Worm (Caenorhabditis elegans) whole organism, mixed stage, embryonic: ENCODE data around the gene C56C10.4.

Source experiments
- bed-3 ChIP-seq: fragments of 200-800 bp; sonication (Bioruptor generic); optimal IDR thresholded peaks from 3 replicates; lab custom pipeline; 2018; ENCODE audit warnings: mild to moderate bottlenecking, missing genetic modification characterization, moderate library complexity, missing compliant biosample characterization
- blmp-1 ChIP-seq: fragments of 150-350 bp; optimal IDR thresholded peaks from 2 replicates; lab custom pipeline; 2014; ENCODE audit warnings: missing biosample characterization, missing genetic modification characterization
- ceh-39 ChIP-seq: fragments of 150-350 bp; optimal IDR thresholded peaks from 2 replicates; lab custom pipeline; 2014; ENCODE audit warnings: missing biosample characterization, missing genetic modification characterization
- ceh-43 ChIP-seq: fragments of 200-800 bp; sonication (Bioruptor generic); optimal IDR thresholded peaks from 2 replicates; lab custom pipeline; 2018; ENCODE audit warnings: mild to moderate bottlenecking, missing genetic modification characterization, moderate library complexity, missing compliant biosample characterization
- ceh-83 ChIP-seq: fragments of 200-800 bp; sonication (Bioruptor generic); optimal IDR thresholded peaks from 2 replicates; lab custom pipeline; 2018; ENCODE audit warnings: mild to moderate bottlenecking, missing genetic modification characterization, missing compliant biosample characterization
- ces-1 ChIP-seq: fragments of 150-350 bp; optimal IDR thresholded peaks from 2 replicates; lab custom pipeline; 2014; ENCODE audit warnings: missing biosample characterization, missing genetic modification reagents, missing genetic modification characterization
- cnd-1 ChIP-seq: fragments of 200-800 bp; sonication (Bioruptor generic); optimal IDR thresholded peaks from 2 replicates; lab custom pipeline; 2018; ENCODE audit warnings: mild to moderate bottlenecking, missing genetic modification characterization, missing compliant biosample characterization
- drap-1 ChIP-seq: fragments of 200-800 bp; sonication (Bioruptor generic); optimal IDR thresholded peaks from 3 replicates; lab custom pipeline; 2018; ENCODE audit warnings: mild to moderate bottlenecking, missing genetic modification characterization, missing compliant biosample characterization
- elt-1 ChIP-seq: sonication (generic microtip); optimal IDR thresholded peaks from 2 replicates; lab custom pipeline; 2017; ENCODE audit warnings: missing genetic modification characterization, mild to moderate bottlenecking, missing compliant biosample characterization, antibody characterized with exemption, moderate library complexity, borderline replicate concordance; ENCODE audit not compliant: insufficient read depth
- flh-1 ChIP-seq: fragments of 200-800 bp; sonication (Bioruptor generic); optimal IDR thresholded peaks from 2 replicates; lab custom pipeline; 2018; ENCODE audit warnings: mild to moderate bottlenecking, missing genetic modification characterization, moderate library complexity, missing compliant biosample characterization
- ham-2 ChIP-seq: fragments of 200-800 bp; sonication (Bioruptor generic); optimal IDR thresholded peaks from 2 replicates; lab custom pipeline; 2018; ENCODE audit warnings: mild to moderate bottlenecking, missing genetic modification characterization, missing compliant biosample characterization
- hlh-1 ChIP-seq: fragments of 150-350 bp; optimal IDR thresholded peaks from 2 replicates; lab custom pipeline; 2014; ENCODE audit warnings: missing biosample characterization, missing genetic modification reagents, missing genetic modification characterization
- lin-13 ChIP-seq: fragments of 150-350 bp; optimal IDR thresholded peaks from 2 replicates; lab custom pipeline; 2014; ENCODE audit warnings: missing biosample characterization, missing genetic modification characterization
- lin-32 ChIP-seq: fragments of 200-800 bp; sonication (Bioruptor generic); optimal IDR thresholded peaks from 2 replicates; lab custom pipeline; 2018; ENCODE audit warnings: mild to moderate bottlenecking, missing genetic modification characterization, missing compliant biosample characterization
- mab-5 ChIP-seq: fragments of 150-350 bp; optimal IDR thresholded peaks from 2 replicates; lab custom pipeline; 2014; ENCODE audit warnings: missing biosample characterization, missing genetic modification characterization
- mls-2 ChIP-seq: sonication (generic microtip); optimal IDR thresholded peaks from 2 replicates; lab custom pipeline; 2016; ENCODE audit warnings: mild to moderate bottlenecking, missing genetic modification characterization, moderate library complexity, missing compliant biosample characterization
- nhr-12 ChIP-seq: fragments of 150-350 bp; optimal IDR thresholded peaks from 2 replicates; lab custom pipeline; 2014; ENCODE audit warnings: missing biosample characterization, missing genetic modification characterization
- nhr-2 ChIP-seq: fragments of 150-350 bp; optimal IDR thresholded peaks from 2 replicates; lab custom pipeline; 2014; ENCODE audit warnings: missing biosample characterization, missing genetic modification characterization
- nhr-28 ChIP-seq: fragments of 150-350 bp; optimal IDR thresholded peaks from 2 replicates; lab custom pipeline; 2014; ENCODE audit warnings: missing biosample characterization, missing genetic modification characterization
- nhr-76 ChIP-seq: sonication (generic microtip); optimal IDR thresholded peaks from 2 replicates; lab custom pipeline; 2017; ENCODE audit warnings: missing biosample characterization, missing genetic modification characterization
- pha-4 ChIP-seq: fragments of 150-350 bp; optimal IDR thresholded peaks from 2 replicates; lab custom pipeline; 2018; ENCODE audit warnings: missing biosample characterization, missing genetic modification reagents, missing genetic modification characterization
- sem-2 ChIP-seq: fragments of 200-800 bp; sonication (Bioruptor generic); optimal IDR thresholded peaks from 2 replicates; lab custom pipeline; 2018; ENCODE audit warnings: mild to moderate bottlenecking, missing genetic modification characterization, missing compliant biosample characterization
- snpc-4 ChIP-seq: fragments of 150-350 bp; optimal IDR thresholded peaks from 2 replicates; lab custom pipeline; 2014; ENCODE audit warnings: missing biosample characterization, missing genetic modification characterization
- sptf-1 ChIP-seq: sonication (generic microtip); optimal IDR thresholded peaks from 2 replicates; lab custom pipeline; 2017; ENCODE audit warnings: mild to moderate bottlenecking, missing genetic modification characterization, moderate library complexity, missing compliant biosample characterization
- tbx-8 ChIP-seq: fragments of 200-800 bp; sonication (Bioruptor generic); optimal IDR thresholded peaks from 2 replicates; lab custom pipeline; 2018; ENCODE audit warnings: mild to moderate bottlenecking, missing genetic modification characterization, moderate library complexity, missing compliant biosample characterization
- unc-120 ChIP-seq: sonication (generic microtip); optimal IDR thresholded peaks from 2 replicates; lab custom pipeline; 2017; ENCODE audit warnings: missing genetic modification characterization, missing compliant biosample characterization; ENCODE audit not compliant: poor library complexity, severe bottlenecking
- unc-62 ChIP-seq: fragments of 150-350 bp; optimal IDR thresholded peaks from 2 replicates; lab custom pipeline; 2014; ENCODE audit warnings: missing biosample characterization, missing genetic modification reagents, missing genetic modification characterization
- zip-8 ChIP-seq: fragments of 150-350 bp; optimal IDR thresholded peaks from 2 replicates; lab custom pipeline; 2014; ENCODE audit warnings: missing biosample characterization, missing genetic modification characterization
- ztf-11 ChIP-seq: fragments of 150-350 bp; optimal IDR thresholded peaks from 2 replicates; lab custom pipeline; 2014; ENCODE audit warnings: missing biosample characterization, missing genetic modification characterization

C56C10.4 gene

ce11 chrII:6560291-6560690 lies 22.6 kb upstream of the C56C10.4 start:
- TF ChIP-seq hlh-1 (tag; lab: Kevin White, UChicago), result no peak
- TF ChIP-seq nhr-2 (tag; lab: Kevin White, UChicago), result no peak
- no peak for TF ChIP-seq ceh-43 (GFP tag; lab: Kevin White, UChicago)
- TF ChIP-seq ces-1 (GFP tag; lab: Kevin White, UChicago), result no peak
- TF ChIP-seq cnd-1 (tag; lab: Kevin White, UChicago), result no peak
- TF ChIP-seq sptf-1 (tag; lab: Kevin White, UChicago), result no peak
- no peak for TF ChIP-seq flh-1
- TF ChIP-seq elt-1 (tag; lab: Kevin White, UChicago), result no peak
- TF ChIP-seq zip-8 (tag; lab: Kevin White, UChicago), result no peak
- no peak for TF ChIP-seq ceh-83 (GFP tag; lab: Kevin White, UChicago)

- TF ChIP-seq unc-120 (tag; lab: Kevin White, UChicago) (no peak), mab-5 (tag; lab: Kevin White, UChicago) (no peak), tbx-8 (GFP tag; lab: Kevin White, UChicago) (no peak), hlh-1 (tag; lab: Kevin White, UChicago) (no peak), ham-2 (GFP tag; lab: Kevin White, UChicago) (no peak), ceh-39 (tag; lab: Kevin White, UChicago) (no peak), cnd-1 (tag; lab: Kevin White, UChicago) (no peak), snpc-4 (tag; lab: Kevin White, UChicago) (no peak)
Measured at ce11 chrII:6561300-6561699, 21.6 kb upstream of the C56C10.4 start, which contains the start of gene F18C5.10. F18C5.10 (minus strand) TSS chrII:6561444.

- TF ChIP-seq nhr-76, result no peak
- no peak for TF ChIP-seq lin-13 (tag; lab: Kevin White, UChicago)
- TF ChIP-seq unc-120 (tag; lab: Kevin White, UChicago), result no peak
- TF ChIP-seq ces-1 (GFP tag; lab: Kevin White, UChicago), result no peak
- TF ChIP-seq zip-8 (tag; lab: Kevin White, UChicago), result no peak
Measured at ce11 chrII:6562203-6562867, 20.5 kb upstream of the C56C10.4 start.

- TF ChIP-seq elt-1 (tag; lab: Kevin White, UChicago) (no peak), unc-62 (GFP tag; lab: Kevin White, UChicago) (peak; percentile 7), sem-2 (no peak), ceh-83 (GFP tag; lab: Kevin White, UChicago) (no peak), ham-2 (GFP tag; lab: Kevin White, UChicago) (no peak), nhr-12 (tag; lab: Kevin White, UChicago) (no peak), bed-3 (no peak), nhr-28 (tag; lab: Kevin White, UChicago) (no peak), blmp-1 (tag; lab: Kevin White, UChicago) (no peak), sptf-1 (tag; lab: Kevin White, UChicago) (no peak), nhr-2 (tag; lab: Kevin White, UChicago) (peak; percentile 35), unc-120 (tag; lab: Kevin White, UChicago) (peak; percentile 5), pha-4 (tag; lab: Kevin White, UChicago) (peak; percentile 11), nhr-76 (no peak), ceh-39 (tag; lab: Kevin White, UChicago) (no peak), ceh-43 (GFP tag; lab: Kevin White, UChicago) (no peak), lin-13 (tag; lab: Kevin White, UChicago) (no peak)
Measured at ce11 chrII:6563238-6563637, 19.6 kb upstream of the C56C10.4 start.

ce11 chrII:6565077-6565476 lies 17.8 kb upstream of the C56C10.4 start, which contains the start of gene mpz-3:
mpz-3 (minus strand) TSS chrII:6565396.
- TF ChIP-seq lin-32, result peak; percentile 14
- peak; percentile 0 for TF ChIP-seq ceh-43 (GFP tag; lab: Kevin White, UChicago)
- peak; percentile 55 for TF ChIP-seq cnd-1 (tag; lab: Kevin White, UChicago)
- TF ChIP-seq nhr-76, result no peak
- peak; percentile 83 for TF ChIP-seq ceh-83 (GFP tag; lab: Kevin White, UChicago)
- no peak for TF ChIP-seq elt-1 (tag; lab: Kevin White, UChicago)
- TF ChIP-seq ztf-11 (tag; lab: Kevin White, UChicago), result no peak
- peak; percentile 30 for TF ChIP-seq sem-2
- no peak for TF ChIP-seq hlh-1 (tag; lab: Kevin White, UChicago)
- TF ChIP-seq tbx-8 (GFP tag; lab: Kevin White, UChicago), result no peak
- peak; percentile 58 for TF ChIP-seq drap-1 (GFP tag; lab: Kevin White, UChicago)
- TF ChIP-seq mls-2 (tag; lab: Kevin White, UChicago), result no peak
- no peak for TF ChIP-seq lin-13 (tag; lab: Kevin White, UChicago)
- peak; percentile 18 for TF ChIP-seq flh-1
- TF ChIP-seq snpc-4 (tag; lab: Kevin White, UChicago), result no peak
- no peak for TF ChIP-seq nhr-2 (tag; lab: Kevin White, UChicago)
